Fruit fly (Drosophila melanogaster): ENCODE measurements around the gene hwt.

The hwt gene

dm6 chrX:12582984-12583869, 15.0 kb upstream of the hwt start, which contains the start of gene Pits (continued):
- TF ChIP-seq CG1792 (GFP tag; optimal IDR thresholded peaks at IDR 0.05), result peak; percentile 37
- TF ChIP-seq Bdp1 (GFP tag; optimal IDR thresholded peaks at IDR 0.05), result peak; percentile 24
- peak; percentile 65 for TF ChIP-seq CTCF (GFP tag; optimal IDR thresholded peaks at IDR 0.05)
- peak; percentile 82 for TF ChIP-seq pfk (GFP tag; optimal IDR thresholded peaks at IDR 0.05)
- TF ChIP-seq dati (GFP tag; IDR thresholded peaks at IDR 0.05), result no peak
- TF ChIP-seq Poxn (GFP tag; IDR thresholded peaks at IDR 0.05), result no peak
- TF ChIP-seq CG12219 (GFP tag; optimal IDR thresholded peaks at IDR 0.05), result peak; percentile 42
- no peak for TF ChIP-seq stwl (tag; optimal IDR thresholded peaks at IDR 0.05)
- TF ChIP-seq CG10431 (GFP tag; optimal IDR thresholded peaks at IDR 0.05), result peak; percentile 97
- peak; percentile 82; the same call in 2 of the 3 replicates for TF ChIP-seq ci (GFP tag; IDR thresholded peaks at IDR 0.05)
- TF ChIP-seq klu (GFP tag; IDR thresholded peaks at IDR 0.05), result peak; percentile 57; the same call in 1 of the 2 replicates
- no peak for TF ChIP-seq HLH54F (GFP tag; optimal IDR thresholded peaks at IDR 0.05)
- TF ChIP-seq ab (GFP tag; optimal IDR thresholded peaks at IDR 0.05), result peak; percentile 20
- TF ChIP-seq CG6654 (GFP tag; optimal IDR thresholded peaks at IDR 0.05), result no peak
- peak; percentile 3 for TF ChIP-seq Usf (GFP tag; optimal IDR thresholded peaks at IDR 0.05)
- TF ChIP-seq H15 (GFP tag; IDR thresholded peaks at IDR 0.05), result no peak
- peak; percentile 37 for TF ChIP-seq CG17385 (GFP tag; optimal IDR thresholded peaks at IDR 0.05)

- TF ChIP-seq onecut (GFP tag; IDR thresholded peaks at IDR 0.05), result peak; percentile 90
- peak; percentile 98 for TF ChIP-seq CG17385 (GFP tag; optimal IDR thresholded peaks at IDR 0.05)
- no peak for TF ChIP-seq pan (optimal IDR thresholded peaks at IDR 0.05)
- no peak for TF ChIP-seq pan (GFP tag; optimal IDR thresholded peaks at IDR 0.05 in 1 of 2, IDR thresholded peaks at IDR 0.05 in 1 of 2)
- no peak for TF ChIP-seq Dbx (GFP tag; IDR thresholded peaks at IDR 0.05)
- TF ChIP-seq sqz (GFP tag; optimal IDR thresholded peaks at IDR 0.05), result peak; percentile 96
- TF ChIP-seq Camta (GFP tag; optimal IDR thresholded peaks at IDR 0.05), result no peak
- TF ChIP-seq Hr39 (optimal IDR thresholded peaks at IDR 0.05), result peak; percentile 89
- peak; percentile 78 for TF ChIP-seq kni (GFP tag; optimal IDR thresholded peaks at IDR 0.05)
Measured at dm6 chrX:12582661-12582983, 14.4 kb upstream of the hwt start.

dm6 chrX:12581894-12582293, 13.6 kb upstream of the hwt start:
- TF ChIP-seq jing (GFP tag; optimal IDR thresholded peaks at IDR 0.05) (no peak), tx (GFP tag; optimal IDR thresholded peaks at IDR 0.05) (no peak), pita (GFP tag; optimal IDR thresholded peaks at IDR 0.05) (no peak), CG8924 (tag; optimal IDR thresholded peaks at IDR 0.05) (no peak), so (GFP tag; IDR thresholded peaks at IDR 0.05) (0 out of 3 replicates have a peak, but pooled peaks have one; percentile 16)

- TF ChIP-seq NC2α (GFP tag; optimal IDR thresholded peaks at IDR 0.05) (no peak), sens (GFP tag) (peak; percentile 53), Ets65A (GFP tag) (peak; percentile 85)
Measured at dm6 chrX:12581305-12581676, 13.0 kb upstream of the hwt start.

dm6 chrX:12580498-12581304, 12.4 kb upstream of the hwt start:
- TF ChIP-seq CG1832 (GFP tag; optimal IDR thresholded peaks at IDR 0.05) (peak; percentile 68), CG3995 (GFP tag; optimal IDR thresholded peaks at IDR 0.05) (peak; percentile 60), Meics (GFP tag; optimal IDR thresholded peaks at IDR 0.05) (peak; percentile 35), dmrt99B (tag; optimal IDR thresholded peaks at IDR 0.05) (no peak), Hand (GFP tag; optimal IDR thresholded peaks at IDR 0.05) (no peak), da (GFP tag; optimal IDR thresholded peaks at IDR 0.05) (no peak), lab (GFP tag; optimal IDR thresholded peaks at IDR 0.05) (peak; percentile 3), CG7786 (GFP tag; optimal IDR thresholded peaks at IDR 0.05) (peak; percentile 18), CG6813 (GFP tag; optimal IDR thresholded peaks at IDR 0.05) (no peak), CG18619 (GFP tag; optimal IDR thresholded peaks at IDR 0.05) (peak; percentile 6), disco-r (GFP tag; optimal IDR thresholded peaks at IDR 0.05) (no peak), HmgZ (tag; optimal IDR thresholded peaks at IDR 0.05) (peak; percentile 13)
